Fruit fly (Drosophila melanogaster): ENCODE measurements around the gene Clic.
A peak's percentile ranks its signal among the peaks of the same experiment; 100 is the strongest.

Clic gene

dm6 chrX:13781739-13782502 is 40.2 kb downstream of the Clic start, which contains the start of the genes CtsB and amrt (continued):
- TF ChIP-seq CG13287 (GFP tag; IDR thresholded peaks at IDR 0.05; ENCODE audit: partially characterized antibody): peak; percentile 84
- TF ChIP-seq CG30020 (tag; optimal IDR thresholded peaks at IDR 0.05): peak; percentile 57
- 0 out of 2 replicates have a peak, but pooled peaks have one; percentile 5 for TF ChIP-seq vvl (GFP tag; IDR thresholded peaks at IDR 0.05)
- TF ChIP-seq CG33213 (GFP tag; optimal IDR thresholded peaks at IDR 0.05): peak; percentile 21
- TF ChIP-seq CG8765 (GFP tag; IDR thresholded peaks at IDR 0.05): no peak
- TF ChIP-seq CG11723 (GFP tag; optimal IDR thresholded peaks at IDR 0.05): peak; percentile 12
- TF ChIP-seq lbe (GFP tag; optimal IDR thresholded peaks at IDR 0.05): peak; percentile 56
- no peak for TF ChIP-seq CG6175 (GFP tag; IDR thresholded peaks at IDR 0.05)
- TF ChIP-seq CG17361 (GFP tag; IDR thresholded peaks at IDR 0.05): peak; percentile 55; the same call in 2 of the 3 replicates
- no peak for TF ChIP-seq B-H1 (GFP tag; IDR thresholded peaks at IDR 0.05)
- TF ChIP-seq Xrp1 (GFP tag; IDR thresholded peaks at IDR 0.05): peak; percentile 9; the same call in 1 of the 2 replicates
- no peak for TF ChIP-seq toy (GFP tag; IDR thresholded peaks at IDR 0.05)
- TF ChIP-seq stc (GFP tag; IDR thresholded peaks at IDR 0.05): no peak
- no peak for TF ChIP-seq CG31224 (GFP tag; IDR thresholded peaks at IDR 0.05)
- peak; percentile 39 for TF ChIP-seq Dad (GFP tag; optimal IDR thresholded peaks at IDR 0.05)
- peak in 1 of 2 experiments; percentile 25 for TF ChIP-seq Trl (optimal IDR thresholded peaks at IDR 0.05)
- TF ChIP-seq Trl (GFP tag; optimal IDR thresholded peaks at IDR 0.05): peak; percentile 65
- 0 out of 2 replicates have a peak, but pooled peaks have one; percentile 7 for TF ChIP-seq esg (GFP tag; conservative IDR thresholded peaks at IDR 0.05)
- peak; percentile 75 for TF ChIP-seq CG14860 (GFP tag; IDR thresholded peaks at IDR 0.05; ENCODE audit: partially characterized antibody)
- TF ChIP-seq Fer3 (tag; optimal IDR thresholded peaks at IDR 0.05): peak; percentile 26
- TF ChIP-seq inv (GFP tag; IDR thresholded peaks at IDR 0.05; ENCODE audit: partially characterized antibody): peak; percentile 82
- peak; percentile 66 for TF ChIP-seq CHES-1-like (GFP tag; optimal IDR thresholded peaks at IDR 0.05)
- TF ChIP-seq ken (GFP tag; IDR thresholded peaks at IDR 0.05): no peak
- TF ChIP-seq CG9932 (GFP tag; IDR thresholded peaks at IDR 0.05): peak; percentile 68
- TF ChIP-seq Max (GFP tag; optimal IDR thresholded peaks at IDR 0.05): peak; percentile 39
- no peak for TF ChIP-seq usp (GFP tag; optimal IDR thresholded peaks at IDR 0.05)
- TF ChIP-seq ems (GFP tag; optimal IDR thresholded peaks at IDR 0.05): no peak
- TF ChIP-seq chif (GFP tag; optimal IDR thresholded peaks at IDR 0.05): peak; percentile 23 to 33
- TF ChIP-seq CG10654 (GFP tag; optimal IDR thresholded peaks at IDR 0.05): no peak
- TF ChIP-seq Dek (tag; optimal IDR thresholded peaks at IDR 0.05): peak; percentile 7
- TF ChIP-seq CG10366 (GFP tag; IDR thresholded peaks at IDR 0.05): peak; percentile 34
- TF ChIP-seq CG31441 (GFP tag; IDR thresholded peaks at IDR 0.05): peak; percentile 33; the same call in 1 of the 2 replicates
- TF ChIP-seq Ets65A (GFP tag): peak; percentile 95
- peak; percentile 61 for TF ChIP-seq gro (GFP tag; optimal IDR thresholded peaks at IDR 0.05)
- peak; percentile 57 for TF ChIP-seq ind (GFP tag; optimal IDR thresholded peaks at IDR 0.05)
- peak; percentile 46; the same call in 1 of the 3 replicates for TF ChIP-seq CG11560 (tag; IDR thresholded peaks at IDR 0.05)
- peak; percentile 28 for TF ChIP-seq dmrt11E (tag; optimal IDR thresholded peaks at IDR 0.05)
- no peak for TF ChIP-seq cg (GFP tag; optimal IDR thresholded peaks at IDR 0.05)
- TF ChIP-seq Ets97D (GFP tag; optimal IDR thresholded peaks at IDR 0.05): peak; percentile 56
- peak; percentile 34 for TF ChIP-seq twi (tag; optimal IDR thresholded peaks at IDR 0.05)
- TF ChIP-seq dm (GFP tag; optimal IDR thresholded peaks at IDR 0.05): peak; percentile 44
- peak; percentile 68 for TF ChIP-seq CG2120 (GFP tag; optimal IDR thresholded peaks at IDR 0.05)
- TF ChIP-seq luna (GFP tag; optimal IDR thresholded peaks at IDR 0.05): peak; percentile 7
- peak; percentile 88 for TF ChIP-seq Dll (GFP tag; IDR thresholded peaks at IDR 0.05; ENCODE audit: partially characterized antibody)
- TF ChIP-seq CG18262 (tag; optimal IDR thresholded peaks at IDR 0.05): peak; percentile 29
- no peak for TF ChIP-seq CG18011 (GFP tag; optimal IDR thresholded peaks at IDR 0.05)
- peak; percentile 6 for TF ChIP-seq Atf3 (GFP tag; optimal IDR thresholded peaks at IDR 0.05)
- TF ChIP-seq Nf-YC (tag; optimal IDR thresholded peaks at IDR 0.05): peak; percentile 52
- TF ChIP-seq nau (GFP tag; optimal IDR thresholded peaks at IDR 0.05): no peak
- TF ChIP-seq NC2β (GFP tag; optimal IDR thresholded peaks at IDR 0.05): peak; percentile 1
